Fruit fly (Drosophila melanogaster) whole organism, prepupa: ENCODE results near the gene 7B2.

ENCODE experiments used
- CG10631 ChIP-seq: fragments of 200-800 bp; sonication (Bioruptor generic); optimal IDR thresholded peaks from 2 replicates; lab custom pipeline; 2016; ENCODE audit warnings: missing biosample characterization, missing genetic modification characterization
- CG4318 ChIP-seq: fragments of 200-800 bp; sonication (Bioruptor generic); optimal IDR thresholded peaks from 3 replicates; lab custom pipeline; 2017; ENCODE audit warnings: missing biosample characterization, mild to moderate bottlenecking, missing genetic modification characterization
- CG6163 ChIP-seq: fragments of 200-800 bp; sonication (Bioruptor generic); IDR thresholded peaks from 3 replicates; pipeline ENCODE4 v1.3.6; 2022; ENCODE audit warnings: missing biosample characterization, missing genetic modification characterization
- CG6808 ChIP-seq: fragments of 200-800 bp; sonication (Bioruptor generic); optimal IDR thresholded peaks from 3 replicates; lab custom pipeline; 2017; ENCODE audit warnings: missing biosample characterization, missing genetic modification characterization, mild to moderate bottlenecking, moderate library complexity, missing genetic modification reagents
- CG8319 ChIP-seq: fragments of 200-800 bp; sonication (Bioruptor generic); optimal IDR thresholded peaks from 3 replicates; lab custom pipeline; 2016; ENCODE audit warnings: missing biosample characterization, missing genetic modification characterization
- Ets21C ChIP-seq: fragments of 200-800 bp; sonication (Bioruptor generic); optimal IDR thresholded peaks from 3 replicates; lab custom pipeline; 2016; ENCODE audit warnings: missing biosample characterization, missing genetic modification characterization
- Gug ChIP-seq: fragments of 200-800 bp; sonication (Bioruptor generic); IDR thresholded peaks from 2 replicates; pipeline ENCODE4 v1.3.6; 2022; ENCODE audit warnings: missing biosample characterization, missing genetic modification characterization
- salr ChIP-seq, 2 experiments: fragments of 200-800 bp; sonication (Bioruptor generic); optimal IDR thresholded peaks; 3 replicates each; lab custom pipeline; 2016 to 2018; ENCODE audit warnings: missing biosample characterization in 2 of 2, missing genetic modification characterization in 2 of 2, mild to moderate bottlenecking in 1 of 2

dm6 chr3R:5367512-5368169 lies 8.9 kb upstream of the 7B2 start:
- TF ChIP-seq CG6163 (no peak), CG4318 (GFP tag; lab: Kevin White, UChicago) (no peak), Ets21C (no peak), CG10631 (GFP tag; lab: Kevin White, UChicago) (no peak), CG8319 (GFP tag; lab: Kevin White, UChicago) (no peak), Gug (GFP tag; lab: Robert Waterston, UW) (no peak), salr (GFP tag; optimal IDR thresholded peaks at IDR 0.05; lab: Kevin White, UChicago) (no peak), CG6808 (GFP tag; lab: Kevin White, UChicago) (peak; percentile 41)
